Fruit fly (Drosophila melanogaster): ENCODE results near the gene Nplp3.

Nplp3 gene

dm6 chr3L:16354197-16354596 lies 36.4 kb downstream of the Nplp3 start, which contains the start of gene Pdh:
TSS of gene Pdh (minus strand) at chr3L:16354297.
- TF ChIP-seq CG17801 (GFP tag; optimal IDR thresholded peaks at IDR 0.05; ENCODE audit: partially characterized antibody) = no peak

- TF ChIP-seq CG17801 (GFP tag; optimal IDR thresholded peaks at IDR 0.05; ENCODE audit: partially characterized antibody) = no peak
Measured at dm6 chr3L:16356171-16356765, 38.4 kb downstream of the Nplp3 start.

dm6 chr3L:16357187-16357728 lies 39.4 kb downstream of the Nplp3 start:
- TF ChIP-seq CG17801 (GFP tag; optimal IDR thresholded peaks at IDR 0.05; ENCODE audit: partially characterized antibody) = no peak

- no peak for TF ChIP-seq CG17801 (GFP tag; optimal IDR thresholded peaks at IDR 0.05; ENCODE audit: partially characterized antibody)
Measured at dm6 chr3L:16357860-16358259, 40.0 kb downstream of the Nplp3 start.

dm6 chr3L:16359219-16359748 lies 41.5 kb downstream of the Nplp3 start, which contains the start of gene ringer:
TSS of gene ringer (minus strand) at chr3L:16359428.
- no peak for TF ChIP-seq CG17801 (GFP tag; optimal IDR thresholded peaks at IDR 0.05; ENCODE audit: partially characterized antibody)

dm6 chr3L:16359795-16360194 lies 42.0 kb downstream of the Nplp3 start:
- no peak for TF ChIP-seq CG17801 (GFP tag; optimal IDR thresholded peaks at IDR 0.05; ENCODE audit: partially characterized antibody)

- TF ChIP-seq CG17801 (GFP tag; optimal IDR thresholded peaks at IDR 0.05; ENCODE audit: partially characterized antibody) = no peak
Measured at dm6 chr3L:16361200-16361815, 43.5 kb downstream of the Nplp3 start.

- TF ChIP-seq CG17801 (GFP tag; optimal IDR thresholded peaks at IDR 0.05; ENCODE audit: partially characterized antibody) = no peak
Measured at dm6 chr3L:16362119-16362653, 44.4 kb downstream of the Nplp3 start, which contains the start of gene Cpr72Ea. TSS of gene Cpr72Ea (plus strand) at chr3L:16362603.

dm6 chr3L:16364182-16364581 lies 46.4 kb downstream of the Nplp3 start:
- no peak for TF ChIP-seq CG17801 (GFP tag; optimal IDR thresholded peaks at IDR 0.05; ENCODE audit: partially characterized antibody)

- TF ChIP-seq CG17801 (GFP tag; optimal IDR thresholded peaks at IDR 0.05; ENCODE audit: partially characterized antibody) = no peak
Measured at dm6 chr3L:16364599-16364998, 46.8 kb downstream of the Nplp3 start, which contains the start of gene Cpr72Eb. TSS of gene Cpr72Eb (plus strand) at chr3L:16364899.

dm6 chr3L:16367240-16367639 lies 49.4 kb downstream of the Nplp3 start, which contains the start of gene Cpr72Ec:
TSS of gene Cpr72Ec (minus strand) at chr3L:16367340.
- TF ChIP-seq CG17801 (GFP tag; optimal IDR thresholded peaks at IDR 0.05; ENCODE audit: partially characterized antibody) = no peak

- no peak for TF ChIP-seq CG17801 (GFP tag; optimal IDR thresholded peaks at IDR 0.05; ENCODE audit: partially characterized antibody)
Measured at dm6 chr3L:16368199-16368598, 50.4 kb downstream of the Nplp3 start, which contains the start of gene CG4842. TSS of gene CG4842 (plus strand) at chr3L:16368389.

Data from ovary, adult (tissue).